Worm (Caenorhabditis elegans): ENCODE data around the gene C56C10.6.
A peak's percentile ranks its signal among the peaks of the same experiment; 100 is the strongest.

C56C10.6 gene

DNA sequence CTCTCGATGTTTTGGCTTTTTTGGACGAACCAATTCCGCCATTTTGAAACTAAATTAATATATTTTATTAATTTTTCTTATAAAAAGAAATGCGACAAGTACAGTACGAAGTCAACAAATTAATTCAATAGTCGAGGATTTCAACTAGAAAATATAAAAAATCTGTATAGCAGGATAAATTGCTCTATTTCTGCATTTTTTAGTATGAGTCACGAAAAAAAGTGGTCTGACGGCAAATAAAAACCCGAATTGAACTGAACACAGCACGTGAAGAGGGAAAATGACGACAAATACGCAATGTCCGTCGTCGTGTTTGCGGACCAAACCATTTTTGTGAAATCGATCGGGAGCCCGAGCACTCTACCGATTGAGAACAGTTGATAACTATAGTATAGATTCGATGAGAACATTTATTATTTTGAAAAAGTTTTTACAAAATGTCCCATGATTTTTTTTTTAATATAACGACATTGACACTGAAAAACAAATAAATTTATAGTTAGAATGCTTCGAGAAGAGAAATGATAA is 28.2 kb upstream of the C56C10.6 start, which contains the start of gene epg-5:
epg-5 (minus strand) TSS at position 51 of the 528 bp plus-strand sequence.
- no peak for TF ChIP-seq dao-5 (tag; optimal IDR thresholded peaks at IDR 0.05)
- TF ChIP-seq him-1 (tag; optimal IDR thresholded peaks at IDR 0.05), result no peak
- TF ChIP-seq W03F9.2 (tag; optimal IDR thresholded peaks at IDR 0.05), result no peak

DNA sequence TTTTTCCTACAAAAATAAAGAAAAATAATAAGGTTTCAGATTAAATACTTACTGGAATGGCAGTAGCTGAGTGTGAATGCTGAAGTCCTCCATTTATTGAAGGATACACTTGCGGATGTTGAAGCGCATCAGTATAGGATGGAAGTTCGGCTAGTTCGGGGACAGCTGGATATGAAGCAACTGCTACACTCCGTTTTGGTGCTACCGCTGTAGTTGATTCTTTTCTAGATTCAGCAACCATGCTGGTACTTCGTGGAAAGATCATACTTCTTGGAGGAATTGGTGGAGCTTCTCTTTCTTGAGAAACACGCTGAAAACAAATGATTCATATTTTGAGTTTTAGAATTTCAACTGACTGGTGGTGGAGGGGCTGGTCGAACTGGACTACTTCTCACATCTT is 27.5 kb upstream of the C56C10.6 start:
- no peak for TF ChIP-seq W03F9.2 (tag; optimal IDR thresholded peaks at IDR 0.05)
- TF ChIP-seq him-1 (tag; optimal IDR thresholded peaks at IDR 0.05), result no peak
- TF ChIP-seq dao-5 (tag; optimal IDR thresholded peaks at IDR 0.05), result no peak

DNA sequence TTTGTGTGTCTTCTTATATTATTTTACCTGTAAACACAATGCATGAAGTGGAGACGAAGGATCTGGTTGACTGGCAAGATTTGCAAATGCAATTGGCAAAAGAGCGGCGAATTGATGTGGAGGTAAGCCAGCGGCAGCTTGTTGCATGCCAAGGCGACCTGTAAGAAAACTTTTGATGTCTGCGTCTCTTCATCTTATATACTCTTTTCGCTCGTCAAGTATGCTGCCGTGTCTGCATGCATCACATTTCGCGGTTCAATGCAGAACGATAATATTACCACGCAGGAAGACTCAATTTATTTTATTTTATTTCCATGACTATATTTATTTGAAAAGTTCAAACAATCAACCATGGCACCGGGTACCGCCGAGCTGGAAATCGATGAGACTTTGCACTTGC is 19.8 kb upstream of the C56C10.6 start, which contains the start of gene vps-33.2:
vps-33.2 (plus strand) TSS at position 244 of the 400 bp plus-strand sequence.
- no peak for TF ChIP-seq dao-5 (tag; optimal IDR thresholded peaks at IDR 0.05)
- no peak for TF ChIP-seq W03F9.2 (tag; optimal IDR thresholded peaks at IDR 0.05)
- no peak for TF ChIP-seq him-1 (tag; optimal IDR thresholded peaks at IDR 0.05)

DNA sequence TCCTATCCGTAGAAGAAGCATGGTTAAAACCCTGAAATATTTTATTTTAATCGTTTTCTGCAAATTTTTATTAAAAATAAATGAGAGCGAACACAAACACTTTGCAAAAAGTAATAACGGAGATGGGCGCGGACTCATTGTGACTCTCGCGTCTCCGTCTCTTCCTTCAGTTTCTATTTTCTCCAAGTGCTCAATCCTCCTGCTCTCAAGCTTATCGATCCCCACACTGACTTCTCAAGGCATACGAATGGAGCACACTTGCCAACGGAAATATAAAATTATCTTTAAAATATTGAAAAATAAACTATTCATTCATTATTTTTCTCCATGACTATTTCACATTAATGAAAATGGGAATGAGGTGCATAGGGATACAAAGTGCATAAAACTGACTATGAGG is 16.9 kb upstream of the C56C10.6 start, which contains the start of gene dnj-8:
dnj-8 (minus strand) TSS at position 31 of the 400 bp plus-strand sequence.
- TF ChIP-seq him-1 (tag; optimal IDR thresholded peaks at IDR 0.05), result no peak
- TF ChIP-seq dao-5 (tag; optimal IDR thresholded peaks at IDR 0.05), result no peak
- TF ChIP-seq W03F9.2 (tag; optimal IDR thresholded peaks at IDR 0.05), result no peak

DNA sequence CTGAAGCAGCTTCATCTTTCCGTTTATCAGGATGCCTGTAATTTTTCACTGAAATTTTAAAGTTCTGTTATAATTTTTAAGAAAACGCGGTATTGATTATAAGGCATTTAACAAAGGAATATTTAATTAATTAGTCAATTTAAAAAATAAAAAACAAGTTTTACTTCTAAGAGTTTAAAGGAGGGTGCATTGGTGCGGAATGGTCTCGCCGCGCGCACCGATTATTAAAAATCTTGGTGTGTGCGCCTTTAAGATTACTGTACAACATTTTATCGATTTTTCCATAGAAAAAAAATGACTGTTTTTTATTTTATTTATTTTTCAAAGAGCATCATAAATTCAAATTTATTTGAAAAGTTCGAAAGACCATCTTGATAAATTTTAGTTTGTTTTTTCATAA is 16.4 kb upstream of the C56C10.6 start:
- TF ChIP-seq dao-5 (tag; optimal IDR thresholded peaks at IDR 0.05) (no peak), W03F9.2 (tag; optimal IDR thresholded peaks at IDR 0.05) (no peak), him-1 (tag; optimal IDR thresholded peaks at IDR 0.05) (no peak)

DNA sequence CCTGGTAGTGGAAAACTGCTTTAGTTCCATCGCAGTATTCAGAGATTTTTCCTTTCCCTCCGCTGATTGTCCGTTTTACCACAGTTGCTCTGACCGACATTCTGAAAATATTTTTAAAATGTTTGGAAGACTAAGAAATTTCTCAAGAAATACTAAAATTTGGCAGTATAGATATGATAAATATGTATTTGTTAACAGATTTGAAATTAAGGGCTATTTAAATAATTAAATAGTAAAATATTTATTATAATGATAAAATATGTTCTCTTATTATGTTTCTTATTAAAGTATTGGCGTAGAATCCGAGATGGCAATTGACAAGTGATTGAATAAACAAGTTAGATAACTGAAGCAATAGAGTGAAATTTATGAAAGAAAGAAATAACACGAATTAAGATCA is 13.0 kb upstream of the C56C10.6 start, which contains the start of gene aipr-1:
aipr-1 (minus strand) TSS at position 101 of the 400 bp plus-strand sequence.
- no peak for TF ChIP-seq W03F9.2 (tag; optimal IDR thresholded peaks at IDR 0.05)
- TF ChIP-seq dao-5 (tag; optimal IDR thresholded peaks at IDR 0.05), result no peak
- no peak for TF ChIP-seq him-1 (tag; optimal IDR thresholded peaks at IDR 0.05)

DNA sequence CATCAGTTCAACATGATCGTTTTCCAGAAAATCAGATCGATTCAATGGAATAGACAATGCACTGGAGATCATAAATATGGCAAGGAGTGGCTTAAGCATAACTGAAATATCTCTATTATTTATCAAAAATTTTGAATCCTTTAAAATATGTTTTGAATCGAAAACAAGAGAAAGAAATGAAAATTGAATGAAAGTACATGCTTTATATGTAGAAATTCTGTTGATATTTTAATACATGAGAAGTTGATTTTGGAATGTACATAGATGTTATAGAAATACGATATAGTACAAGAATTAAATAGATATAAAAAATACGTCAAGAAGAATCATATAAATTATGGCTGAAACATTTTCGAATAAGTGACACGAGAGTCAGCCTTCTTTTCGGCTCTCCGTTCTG is 11.1 kb upstream of the C56C10.6 start, which contains the start of gene C56C10.9:
C56C10.9 (minus strand) TSS at position 101 of the 400 bp plus-strand sequence.
- TF ChIP-seq him-1 (tag; optimal IDR thresholded peaks at IDR 0.05), result no peak
- TF ChIP-seq dao-5 (tag; optimal IDR thresholded peaks at IDR 0.05), result no peak
- no peak for TF ChIP-seq W03F9.2 (tag; optimal IDR thresholded peaks at IDR 0.05)

DNA sequence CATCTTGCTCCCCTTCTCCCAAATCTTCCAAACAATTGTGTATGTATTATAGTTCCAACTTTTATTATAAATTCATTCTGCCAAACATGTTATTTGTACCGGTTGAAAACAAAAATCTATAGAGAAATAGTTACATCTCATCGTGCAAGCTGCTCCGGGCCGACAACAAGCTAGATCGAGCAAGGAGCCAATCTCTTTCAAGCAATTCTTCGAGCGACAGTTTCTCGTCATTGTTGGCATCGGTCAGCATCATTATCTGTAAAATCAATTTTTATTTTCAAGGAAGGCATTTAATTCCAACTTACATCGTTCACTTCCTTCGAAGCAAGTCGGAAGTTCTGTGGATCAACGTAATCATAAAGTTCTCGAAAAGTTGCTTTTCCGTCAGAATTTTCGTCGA is 9.9 kb upstream of the C56C10.6 start:
- TF ChIP-seq dao-5 (tag; optimal IDR thresholded peaks at IDR 0.05) (no peak), him-1 (tag; optimal IDR thresholded peaks at IDR 0.05) (no peak), W03F9.2 (tag; optimal IDR thresholded peaks at IDR 0.05) (no peak)

DNA sequence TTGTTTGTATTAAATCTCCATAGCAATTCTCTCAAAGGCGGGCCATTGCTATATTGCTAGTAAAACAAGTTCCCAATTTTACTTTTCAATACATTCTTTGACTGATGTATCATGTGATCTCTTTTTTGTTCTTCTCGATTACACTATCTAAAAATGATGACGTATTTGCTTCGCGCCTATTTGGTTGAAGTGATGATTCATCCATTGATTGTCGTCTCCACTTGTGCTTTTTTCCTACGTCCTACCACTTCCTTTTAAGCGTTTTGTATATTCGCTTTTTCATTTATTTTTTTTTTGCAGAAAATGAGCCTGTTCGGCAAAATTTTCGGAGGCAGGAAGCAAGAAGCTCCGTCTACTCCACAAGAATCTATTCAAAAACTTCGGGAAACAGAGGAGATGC is 8.3 kb upstream of the C56C10.6 start, which contains the start of gene vps-32.1:
vps-32.1 (plus strand) TSS at position 301 of the 400 bp plus-strand sequence.
- TF ChIP-seq W03F9.2 (tag; optimal IDR thresholded peaks at IDR 0.05), result no peak
- TF ChIP-seq dao-5 (tag; optimal IDR thresholded peaks at IDR 0.05), result no peak
- no peak for TF ChIP-seq him-1 (tag; optimal IDR thresholded peaks at IDR 0.05)

DNA sequence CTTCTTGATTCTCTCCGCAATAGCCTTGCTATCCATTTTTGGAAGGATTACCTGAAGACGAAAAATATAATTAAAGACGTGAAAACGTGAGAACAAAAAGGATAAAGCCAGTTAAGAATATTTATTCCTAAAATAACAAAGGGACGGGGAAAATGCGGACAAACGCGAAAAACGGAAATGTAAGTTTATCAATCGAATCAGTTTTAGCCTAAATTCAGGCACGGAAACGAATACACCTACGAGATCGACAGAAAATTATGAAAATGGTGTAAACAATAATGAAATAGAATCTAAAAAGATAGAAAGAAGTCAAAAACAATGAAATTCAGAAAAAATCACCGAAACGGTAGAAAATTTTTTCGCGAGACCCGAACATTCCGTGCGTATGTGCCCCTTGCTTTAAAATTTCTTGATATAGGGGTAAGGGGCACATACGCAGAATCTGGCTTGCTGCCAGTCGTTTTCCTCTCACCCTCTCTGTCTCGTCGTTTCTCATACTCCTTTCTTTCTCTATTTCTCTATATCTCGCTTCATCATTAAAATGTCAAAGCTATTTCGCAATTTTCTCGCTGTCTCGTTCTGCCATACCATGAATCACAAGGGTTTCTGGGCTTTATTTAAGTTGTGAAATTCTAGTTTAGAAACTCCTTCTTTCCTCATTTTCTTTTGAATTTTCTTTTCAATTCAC is 7.6 kb upstream of the C56C10.6 start, which contains the start of gene icd-1:
icd-1 (minus strand) TSS at position 51 of the 688 bp plus-strand sequence.
- TF ChIP-seq W03F9.2 (tag; optimal IDR thresholded peaks at IDR 0.05) (peak; percentile 95), him-1 (tag; optimal IDR thresholded peaks at IDR 0.05) (peak; percentile 78), dao-5 (tag; optimal IDR thresholded peaks at IDR 0.05) (no peak)

DNA sequence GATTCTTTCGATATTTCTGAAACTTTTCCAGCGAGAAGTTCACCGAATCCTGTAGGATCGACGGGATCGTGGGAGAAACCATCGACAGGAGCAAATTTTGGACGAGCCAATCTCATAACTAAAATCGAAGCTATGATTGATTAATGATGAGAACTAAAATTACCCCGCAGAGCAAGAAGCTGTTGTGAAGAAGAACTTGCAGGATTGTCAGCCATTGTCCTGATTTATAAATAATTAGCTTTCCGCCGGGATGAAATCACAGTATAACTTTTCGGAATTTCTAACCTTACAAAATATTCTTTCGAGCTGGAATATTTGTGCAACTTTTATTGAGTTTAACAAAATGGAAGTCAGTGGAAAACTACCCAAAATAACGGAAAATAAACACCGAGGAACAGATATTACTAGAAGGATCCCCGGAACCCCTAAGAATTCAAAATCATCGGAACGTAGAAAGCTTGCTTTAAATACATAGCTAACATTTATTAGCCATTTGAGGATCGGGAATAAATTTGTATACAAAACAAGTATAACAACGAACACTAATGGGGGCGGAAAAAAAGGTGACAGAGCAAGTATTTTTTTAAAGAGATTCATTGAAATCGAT is 6.2 kb upstream of the C56C10.6 start, which contains the start of gene C56C10.7:
C56C10.7 (minus strand) TSS at position 312 of the 607 bp plus-strand sequence.
- TF ChIP-seq W03F9.2 (tag; optimal IDR thresholded peaks at IDR 0.05) (no peak), him-1 (tag; optimal IDR thresholded peaks at IDR 0.05) (no peak), dao-5 (tag; optimal IDR thresholded peaks at IDR 0.05) (no peak)

DNA sequence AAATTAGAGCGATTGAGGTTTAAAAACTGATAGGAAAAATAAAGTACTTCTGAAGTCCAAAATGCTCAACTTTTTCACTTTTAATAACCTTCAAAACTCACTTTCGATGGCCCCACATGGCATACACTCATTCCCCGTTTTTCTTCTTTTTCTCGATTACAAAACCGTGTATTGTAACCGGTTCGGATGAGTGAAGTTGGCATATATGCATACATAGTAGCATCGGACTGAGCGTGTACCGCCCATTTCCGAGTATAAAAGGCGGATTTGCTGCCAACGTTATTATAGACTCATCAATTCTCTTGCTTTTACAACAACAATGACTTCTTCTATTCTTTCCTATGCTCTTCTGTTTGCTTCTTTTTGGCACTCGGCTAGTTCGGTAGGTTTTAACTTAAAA is 1.6 kb upstream of the C56C10.6 start, which contains the start of gene C56C10.4:
C56C10.4 (plus strand) TSS at position 301 of the 400 bp plus-strand sequence.
- TF ChIP-seq him-1 (tag; optimal IDR thresholded peaks at IDR 0.05), result no peak
- TF ChIP-seq W03F9.2 (tag; optimal IDR thresholded peaks at IDR 0.05), result no peak
- TF ChIP-seq dao-5 (tag; optimal IDR thresholded peaks at IDR 0.05), result no peak

DNA sequence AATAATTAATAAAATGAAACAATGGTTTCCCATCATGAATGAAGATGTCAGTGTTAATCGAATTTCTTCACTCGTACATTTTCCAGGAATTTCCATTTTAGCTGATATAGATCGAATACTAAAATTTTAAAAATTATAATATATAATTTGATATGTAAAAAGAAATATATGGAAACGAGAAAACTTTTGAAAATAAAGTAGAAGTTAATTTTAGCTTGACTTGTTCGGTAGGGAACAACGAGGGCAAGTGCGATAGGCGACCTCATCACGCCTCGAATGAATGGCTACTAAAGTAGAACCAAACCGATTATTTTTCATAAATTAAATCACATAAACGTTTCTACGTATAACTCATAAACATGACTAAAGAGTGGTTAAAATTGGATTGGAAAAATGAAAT is 2.8 kb downstream of the C56C10.6 start, which contains the start of gene sra-31:
sra-31 (minus strand) TSS at position 101 of the 400 bp plus-strand sequence.
- TF ChIP-seq W03F9.2 (tag; optimal IDR thresholded peaks at IDR 0.05) (no peak), him-1 (tag; optimal IDR thresholded peaks at IDR 0.05) (no peak), dao-5 (tag; optimal IDR thresholded peaks at IDR 0.05) (no peak)
